Worm (Caenorhabditis elegans) whole organism, L4 larva: ENCODE data around the gene set-13.

Experiments
- ces-1 ChIP-seq: fragments of 150-350 bp; sonication (generic microtip); optimal IDR thresholded peaks from 4 replicates; lab custom pipeline; 2014; ENCODE audit warnings: missing biosample characterization, missing genetic modification reagents, missing genetic modification characterization
- fos-1 ChIP-seq: fragments of 150-350 bp; optimal IDR thresholded peaks from 2 replicates; lab custom pipeline; 2014; ENCODE audit warnings: missing biosample characterization, missing genetic modification characterization
- lin-15B ChIP-seq: fragments of 150-350 bp; sonication (generic microtip); optimal IDR thresholded peaks from 3 replicates; lab custom pipeline; 2014; ENCODE audit warnings: missing biosample characterization, missing genetic modification characterization
- lir-3 ChIP-seq: sonication (generic microtip); optimal IDR thresholded peaks from 2 replicates; lab custom pipeline; 2016; ENCODE audit warnings: mild to moderate bottlenecking, missing genetic modification characterization, missing compliant biosample characterization
- nhr-6 ChIP-seq: fragments of 150-350 bp; optimal IDR thresholded peaks from 2 replicates; lab custom pipeline; 2014; ENCODE audit warnings: missing biosample characterization, missing genetic modification characterization
- skn-1 ChIP-seq: fragments of 150-350 bp; optimal IDR thresholded peaks from 2 replicates; lab custom pipeline; 2014; ENCODE audit warnings: missing biosample characterization, missing genetic modification characterization
- unc-130 ChIP-seq: sonication (generic microtip); optimal IDR thresholded peaks from 2 replicates; lab custom pipeline; 2016; ENCODE audit warnings: missing genetic modification reagents, missing genetic modification characterization, missing compliant biosample characterization

DNA sequence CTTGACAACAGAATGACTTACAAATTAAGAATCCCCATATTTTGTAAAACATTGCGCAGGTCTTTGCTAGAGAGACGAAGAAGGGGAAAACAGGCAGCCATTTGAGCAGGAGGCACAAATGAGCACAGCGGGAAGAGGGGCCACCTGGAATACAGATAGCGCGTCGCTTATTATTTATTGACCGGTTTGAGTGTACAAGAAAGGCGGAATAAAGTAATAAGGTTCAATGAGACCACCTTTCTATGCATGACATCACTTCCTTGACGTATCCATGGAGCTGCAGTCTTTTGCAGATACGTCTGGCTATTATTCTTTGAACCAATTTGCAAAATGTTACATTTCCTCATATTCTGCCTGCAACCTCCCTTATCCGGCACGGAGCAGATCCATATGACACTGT lies 41.9 kb upstream of the set-13 start, which contains the start of gene fbxb-111:
- TF ChIP-seq nhr-6 (no peak), lin-15B (tag; lab: Kevin White, UChicago) (no peak), ces-1 (GFP tag; lab: Kevin White, UChicago) (no peak), unc-130 (no peak), skn-1 (tag; lab: Kevin White, UChicago) (no peak), fos-1 (tag; lab: Kevin White, UChicago) (no peak), lir-3 (tag; lab: Kevin White, UChicago) (no peak)
